Worm (Caenorhabditis elegans) whole organism, L1 larva: ENCODE data around the gene Y48C3A.20.

Experiments used
- dpl-1 ChIP-seq, 3 experiments: fragments of 150-350 bp in 2 of 3; sonication (generic microtip) in 1 of 3; optimal IDR thresholded peaks; 2 replicates each; lab custom pipeline; 2014 to 2017; ENCODE audit warnings: missing biosample characterization in 3 of 3, missing genetic modification characterization in 3 of 3, missing genetic modification reagents in 3 of 3
- egl-27 ChIP-seq, 2 experiments: fragments of 150-350 bp in 1 of 2; sonication (generic microtip); optimal IDR thresholded peaks; 3 replicates each; lab custom pipeline; 2017 to 2018; ENCODE audit warnings: missing biosample characterization in 2 of 2, missing genetic modification characterization in 2 of 2, missing genetic modification reagents in 2 of 2
- hpl-2 ChIP-seq: fragments of 150-350 bp; optimal IDR thresholded peaks from 2 replicates; lab custom pipeline; 2014; ENCODE audit warnings: missing biosample characterization, missing genetic modification reagents, missing genetic modification characterization
- lin-39 ChIP-seq: fragments of 150-350 bp; optimal IDR thresholded peaks from 2 replicates; lab custom pipeline; 2014; ENCODE audit warnings: missing biosample characterization, missing genetic modification reagents, missing genetic modification characterization
- lsy-2 ChIP-seq, 2 experiments: fragments of 150-350 bp; optimal IDR thresholded peaks; 2 replicates each; lab custom pipeline; 2014; ENCODE audit warnings: missing biosample characterization in 2 of 2, missing genetic modification characterization in 2 of 2
- mdl-1 ChIP-seq, 2 experiments: fragments of 150-350 bp; optimal IDR thresholded peaks; 2 replicates each; lab custom pipeline; 2014 to 2017; ENCODE audit warnings: missing biosample characterization in 2 of 2, missing genetic modification characterization in 2 of 2, inconsistent platforms in 1 of 2
- nhr-237 ChIP-seq: fragments of 150-350 bp; optimal IDR thresholded peaks from 2 replicates; lab custom pipeline; 2014; ENCODE audit warnings: missing biosample characterization, missing genetic modification characterization
- snu-23 ChIP-seq: sonication (generic microtip); optimal IDR thresholded peaks from 2 replicates; lab custom pipeline; 2016; ENCODE audit warnings: missing genetic modification characterization, missing compliant biosample characterization
- unc-30 ChIP-seq: sonication (generic microtip); optimal IDR thresholded peaks from 2 replicates; lab custom pipeline; 2017; ENCODE audit warnings: missing biosample characterization, missing genetic modification characterization
- unc-62 ChIP-seq: fragments of 150-350 bp; optimal IDR thresholded peaks from 2 replicates; lab custom pipeline; 2014; ENCODE audit warnings: missing biosample characterization, missing genetic modification reagents, missing genetic modification characterization
- unc-98 ChIP-seq: fragments of 200-800 bp; sonication (Bioruptor generic); IDR thresholded peaks from 2 replicates; pipeline ENCODE4 v1.3.6; 2022; ENCODE audit warnings: missing genetic modification characterization, missing compliant biosample characterization
- zip-4 ChIP-seq: fragments of 200-800 bp; sonication (Bioruptor generic); optimal IDR thresholded peaks from 2 replicates; lab custom pipeline; 2018; ENCODE audit warnings: mild to moderate bottlenecking, missing genetic modification characterization, moderate library complexity, missing compliant biosample characterization
- ztf-4 ChIP-seq: fragments of 150-350 bp; optimal IDR thresholded peaks from 2 replicates; lab custom pipeline; 2014; ENCODE audit warnings: missing biosample characterization, missing genetic modification characterization

ce11 chrII:13401549-13401948, 32.1 kb downstream of the Y48C3A.20 start:
- TF ChIP-seq nhr-237 (tag; lab: Kevin White, UChicago) (no peak), lsy-2 (tag; optimal IDR thresholded peaks at IDR 0.05; lab: Kevin White, UChicago) (no peak), lin-39 (tag; lab: Kevin White, UChicago) (no peak), unc-62 (GFP tag; lab: Kevin White, UChicago) (no peak), dpl-1 (GFP tag; optimal IDR thresholded peaks at IDR 0.05; lab: Kevin White, UChicago) (no peak), egl-27 (tag; optimal IDR thresholded peaks at IDR 0.05; lab: Kevin White, UChicago) (no peak), ztf-4 (tag; lab: Kevin White, UChicago) (no peak), hpl-2 (GFP tag; lab: Kevin White, UChicago) (no peak), mdl-1 (tag; optimal IDR thresholded peaks at IDR 0.05; lab: Kevin White, UChicago) (no peak), unc-98 (GFP tag; lab: Robert Waterston, UW) (no peak), unc-30 (tag; lab: Kevin White, UChicago) (no peak), zip-4 (GFP tag; lab: Kevin White, UChicago) (no peak), snu-23 (no peak)
